Worm (Caenorhabditis elegans) whole organism, L3 larva: ENCODE data around the gene mps-1.

Experiments used
- ceh-82 ChIP-seq: fragments of 150-350 bp; optimal IDR thresholded peaks from 2 replicates; lab custom pipeline; 2014; ENCODE audit warnings: missing biosample characterization, missing genetic modification characterization
- ceh-9 ChIP-seq: sonication (generic microtip); optimal IDR thresholded peaks from 2 replicates; lab custom pipeline; 2018; ENCODE audit warnings: missing biosample characterization, missing genetic modification characterization
- elt-2 ChIP-seq: sonication (generic microtip); optimal IDR thresholded peaks from 2 replicates; lab custom pipeline; 2016; ENCODE audit warnings: missing genetic modification reagents, mild to moderate bottlenecking, missing genetic modification characterization, missing compliant biosample characterization
- eor-1 ChIP-seq, 2 experiments: fragments of 150-350 bp; optimal IDR thresholded peaks; 2 replicates each; lab custom pipeline; 2014 to 2018; ENCODE audit warnings: missing biosample characterization in 2 of 2, missing genetic modification characterization in 2 of 2
- fkh-10 ChIP-seq: sonication (generic microtip); optimal IDR thresholded peaks from 2 replicates; lab custom pipeline; 2017; ENCODE audit warnings: missing biosample characterization, missing genetic modification reagents, missing genetic modification characterization
- fos-1 ChIP-seq: fragments of 150-350 bp; optimal IDR thresholded peaks from 2 replicates; lab custom pipeline; 2014; ENCODE audit warnings: missing biosample characterization, missing genetic modification characterization
- jun-1 ChIP-seq: fragments of 150-350 bp; optimal IDR thresholded peaks from 2 replicates; lab custom pipeline; 2014; ENCODE audit warnings: missing biosample characterization, missing genetic modification reagents, missing genetic modification characterization
- nhr-11 ChIP-seq: fragments of 150-350 bp; optimal IDR thresholded peaks from 2 replicates; lab custom pipeline; 2014; ENCODE audit warnings: missing biosample characterization, missing genetic modification characterization
- nhr-237 ChIP-seq: fragments of 150-350 bp; optimal IDR thresholded peaks from 2 replicates; lab custom pipeline; 2014; ENCODE audit warnings: missing biosample characterization, missing genetic modification characterization
- nhr-28 ChIP-seq: fragments of 150-350 bp; optimal IDR thresholded peaks from 2 replicates; lab custom pipeline; 2014; ENCODE audit warnings: missing biosample characterization, missing genetic modification characterization
- nhr-76 ChIP-seq: fragments of 150-350 bp; sonication (generic microtip); optimal IDR thresholded peaks from 5 replicates; lab custom pipeline; 2014; ENCODE audit warnings: missing biosample characterization, missing genetic modification characterization
- pha-4 ChIP-seq: fragments of 150-350 bp; optimal IDR thresholded peaks from 2 replicates; lab custom pipeline; 2014; ENCODE audit warnings: missing biosample characterization, missing genetic modification reagents, missing genetic modification characterization
- pqm-1 ChIP-seq: fragments of 150-350 bp; optimal IDR thresholded peaks from 2 replicates; lab custom pipeline; 2017; ENCODE audit warnings: missing biosample characterization, missing genetic modification characterization, inconsistent platforms
- zag-1 ChIP-seq: fragments of 150-350 bp; optimal IDR thresholded peaks from 2 replicates; lab custom pipeline; 2014; ENCODE audit warnings: missing biosample characterization, missing genetic modification characterization

- no peak for TF ChIP-seq elt-2
- no peak for TF ChIP-seq nhr-76
- no peak for TF ChIP-seq eor-1 (tag; optimal IDR thresholded peaks at IDR 0.05; lab: Kevin White, UChicago)
- no peak for TF ChIP-seq nhr-28
- no peak for TF ChIP-seq pha-4
- no peak for TF ChIP-seq fkh-10 (GFP tag; lab: Kevin White, UChicago)
- no peak for TF ChIP-seq zag-1 (tag; lab: Kevin White, UChicago)
- TF ChIP-seq nhr-11: no peak
- no peak for TF ChIP-seq ceh-9 (tag; lab: Kevin White, UChicago)
- TF ChIP-seq nhr-237 (tag; lab: Kevin White, UChicago): no peak
- no peak for TF ChIP-seq ceh-82 (tag; lab: Kevin White, UChicago)
- no peak for TF ChIP-seq jun-1 (tag; lab: Kevin White, UChicago)
- no peak for TF ChIP-seq fos-1 (tag; lab: Kevin White, UChicago)
- TF ChIP-seq pqm-1 (tag; lab: Kevin White, UChicago): no peak
Measured at ce11 chrII:6267983-6268382, 26.2 kb downstream of the mps-1 start, which contains the start of gene F13H8.8.
